Worm (Caenorhabditis elegans) whole organism, L1 larva: ENCODE data around the gene F56D6.11.

Source experiments
- C04F5.9 ChIP-seq: sonication (generic microtip); optimal IDR thresholded peaks from 2 replicates; lab custom pipeline; 2016; ENCODE audit warnings: missing genetic modification characterization, missing compliant biosample characterization
- C34B4.2 ChIP-seq: sonication (generic microtip); optimal IDR thresholded peaks from 2 replicates; lab custom pipeline; 2017; ENCODE audit warnings: mild to moderate bottlenecking, missing genetic modification characterization, missing compliant biosample characterization
- alr-1 ChIP-seq: fragments of 200-800 bp; sonication (Bioruptor generic); optimal IDR thresholded peaks from 2 replicates; lab custom pipeline; 2018; ENCODE audit warnings: borderline replicate concordance, mild to moderate bottlenecking, missing genetic modification characterization, missing compliant biosample characterization
- aly-2 ChIP-seq: fragments of 150-350 bp; optimal IDR thresholded peaks from 2 replicates; lab custom pipeline; 2014; ENCODE audit warnings: missing biosample characterization, missing genetic modification characterization
- efl-1 ChIP-seq, 4 experiments: fragments of 150-350 bp; optimal IDR thresholded peaks in 3 of 4; peaks in 1 of 4; 1 replicate in 1 of 4; 2 replicates in 3 of 4; lab custom pipeline; 2014; ENCODE audit warnings: missing biosample characterization in 2 of 4, missing genetic modification characterization in 2 of 4, missing genetic modification reagents in 2 of 4
- elt-3 ChIP-seq, 6 experiments: fragments of 150-350 bp in 1 of 6; sonication (generic microtip); optimal IDR thresholded peaks; 2 replicates each; lab custom pipeline; 2017 to 2018; ENCODE audit warnings: missing biosample characterization in 6 of 6, missing genetic modification characterization in 6 of 6, inconsistent platforms in 1 of 6
- fos-1 ChIP-seq: fragments of 150-350 bp; optimal IDR thresholded peaks from 2 replicates; lab custom pipeline; 2014; ENCODE audit warnings: missing biosample characterization, missing genetic modification characterization
- nhr-11 ChIP-seq: fragments of 150-350 bp; optimal IDR thresholded peaks from 2 replicates; lab custom pipeline; 2014; ENCODE audit warnings: missing biosample characterization, missing genetic modification characterization
- nhr-76 ChIP-seq: sonication (generic microtip); optimal IDR thresholded peaks from 2 replicates; lab custom pipeline; 2017; ENCODE audit warnings: missing biosample characterization, missing genetic modification characterization
- nhr-85 ChIP-seq: sonication (generic microtip); peaks from one replicate; lab custom pipeline; 2016; ENCODE audit warnings: missing genetic modification characterization, inconsistent platforms, missing compliant biosample characterization
- skn-1 ChIP-seq: fragments of 150-350 bp; optimal IDR thresholded peaks from 2 replicates; lab custom pipeline; 2014; ENCODE audit warnings: missing biosample characterization, missing genetic modification characterization
- tbx-2 ChIP-seq: sonication (generic microtip); optimal IDR thresholded peaks from 2 replicates; lab custom pipeline; 2016; ENCODE audit warnings: missing genetic modification characterization, missing compliant biosample characterization
- unc-130 ChIP-seq: fragments of 150-350 bp; optimal IDR thresholded peaks from 2 replicates; lab custom pipeline; 2017; ENCODE audit warnings: missing biosample characterization, missing genetic modification characterization, inconsistent platforms
- vab-15 ChIP-seq: sonication (generic microtip); optimal IDR thresholded peaks from 2 replicates; lab custom pipeline; 2017; ENCODE audit warnings: missing genotype, mild to moderate bottlenecking, missing genetic modification characterization, missing compliant biosample characterization

- no peak for TF ChIP-seq alr-1 (tag; lab: Kevin White, UChicago)
- no peak for TF ChIP-seq tbx-2 (tag; lab: Kevin White, UChicago)
- no peak for TF ChIP-seq aly-2 (tag; lab: Kevin White, UChicago)
- TF ChIP-seq elt-3 (tag; optimal IDR thresholded peaks at IDR 0.05; lab: Kevin White, UChicago): no peak
- TF ChIP-seq C34B4.2 (tag; lab: Kevin White, UChicago): no peak
- TF ChIP-seq vab-15 (tag; lab: Kevin White, UChicago): no peak
- no peak for TF ChIP-seq nhr-85 (tag; lab: Kevin White, UChicago)
- TF ChIP-seq fos-1 (tag; lab: Kevin White, UChicago): no peak
- TF ChIP-seq unc-130 (tag; lab: Kevin White, UChicago): no peak
- no peak for TF ChIP-seq efl-1 (optimal IDR thresholded peaks at IDR 0.05; lab: Kevin White, UChicago)
- no peak for TF ChIP-seq efl-1 (GFP tag; optimal IDR thresholded peaks at IDR 0.05 in 1 of 2; lab: Kevin White, UChicago)
- TF ChIP-seq C04F5.9 (tag; lab: Kevin White, UChicago): no peak
- TF ChIP-seq skn-1 (tag; lab: Kevin White, UChicago): no peak
- TF ChIP-seq nhr-76 (tag; lab: Kevin White, UChicago): no peak
- no peak for TF ChIP-seq nhr-11
These were observed 29.3 kb downstream of the F56D6.11 start for ce11 chrIV:3876955-3877354.
